Fruit fly (Drosophila melanogaster) whole organism, embryonic: Measurements from ENCODE around the gene hng2.

Experiments used
- Antp ChIP-seq: fragments of 200-800 bp; sonication (Bioruptor generic); optimal IDR thresholded peaks from 3 replicates; lab custom pipeline; 2016; ENCODE audit warnings: missing biosample characterization, missing genetic modification characterization
- BEAF-32 ChIP-seq: fragments of 200-800 bp; sonication (Bioruptor generic); optimal IDR thresholded peaks from 3 replicates; lab custom pipeline; 2017; ENCODE audit warnings: missing biosample characterization, missing genetic modification characterization, mild to moderate bottlenecking, moderate library complexity, missing genetic modification reagents
- CG10209 ChIP-seq: fragments of 200-800 bp; sonication (Bioruptor generic); optimal IDR thresholded peaks from 3 replicates; lab custom pipeline; 2017; ENCODE audit warnings: missing biosample characterization, mild to moderate bottlenecking, missing genetic modification characterization, missing genetic modification reagents
- CG10366 ChIP-seq: fragments of 200-800 bp; sonication (Bioruptor generic); IDR thresholded peaks from 2 replicates; pipeline ENCODE4 v1.3.6; 2022; ENCODE audit warnings: missing biosample characterization, missing genetic modification characterization
- CG11456 ChIP-seq: fragments of 200-800 bp; sonication (Bioruptor generic); IDR thresholded peaks from 3 replicates; pipeline ENCODE4 v1.3.6; 2022; ENCODE audit warnings: missing biosample characterization, missing genetic modification characterization
- CG12219 ChIP-seq: fragments of 200-800 bp; sonication (Bioruptor generic); optimal IDR thresholded peaks from 3 replicates; lab custom pipeline; 2018; ENCODE audit warnings: missing biosample characterization, mild to moderate bottlenecking, missing genetic modification characterization
- CG14014 ChIP-seq: fragments of 200-800 bp; sonication (Bioruptor generic); IDR thresholded peaks from 2 replicates; pipeline ENCODE4 v1.3.6; 2022; ENCODE audit warnings: missing biosample characterization, missing genetic modification characterization
- CG1792 ChIP-seq: fragments of 200-800 bp; sonication (Bioruptor generic); optimal IDR thresholded peaks from 2 replicates; lab custom pipeline; 2016; ENCODE audit warnings: missing biosample characterization, missing genetic modification characterization
- CG2678 ChIP-seq: fragments of 200-800 bp; sonication (Bioruptor generic); optimal IDR thresholded peaks from 3 replicates; lab custom pipeline; 2019; ENCODE audit warnings: missing biosample characterization, mild to moderate bottlenecking, missing genetic modification characterization, moderate library complexity
- CG2889 ChIP-seq: fragments of 200-800 bp; sonication (Bioruptor generic); IDR thresholded peaks from 3 replicates; pipeline ENCODE4 v1.3.6; 2022; ENCODE audit warnings: missing biosample characterization, missing genetic modification characterization
- CG34376 ChIP-seq: fragments of 200-800 bp; sonication (Bioruptor generic); optimal IDR thresholded peaks from 2 replicates; lab custom pipeline; 2018; ENCODE audit warnings: missing biosample characterization, mild to moderate bottlenecking, missing genetic modification characterization
- CG3847 ChIP-seq: fragments of 200-800 bp; sonication (Bioruptor generic); IDR thresholded peaks from 2 replicates; pipeline ENCODE4 v1.3.6; 2022; ENCODE audit warnings: missing biosample characterization, missing genetic modification characterization
- CG4282 ChIP-seq: fragments of 200-800 bp; sonication (Bioruptor generic); optimal IDR thresholded peaks from 2 replicates; lab custom pipeline; 2016; ENCODE audit warnings: missing biosample characterization, missing genetic modification characterization
- CG4707 ChIP-seq: fragments of 200-800 bp; sonication (Bioruptor generic); optimal IDR thresholded peaks from 2 replicates; lab custom pipeline; 2018; ENCODE audit warnings: missing biosample characterization, mild to moderate bottlenecking, missing genetic modification characterization, moderate library complexity
- CG6683 ChIP-seq: fragments of 200-800 bp; sonication (Bioruptor generic); optimal IDR thresholded peaks from 2 replicates; lab custom pipeline; 2017; ENCODE audit warnings: missing biosample characterization, mild to moderate bottlenecking, missing genetic modification characterization, missing genetic modification reagents
- CG7928 ChIP-seq: fragments of 200-800 bp; sonication (Bioruptor generic); optimal IDR thresholded peaks from 2 replicates; lab custom pipeline; 2017; ENCODE audit warnings: missing biosample characterization, mild to moderate bottlenecking, missing genetic modification characterization
- CG8388 ChIP-seq: fragments of 200-800 bp; sonication (Bioruptor generic); optimal IDR thresholded peaks from 2 replicates; lab custom pipeline; 2019; ENCODE audit warnings: missing biosample characterization, mild to moderate bottlenecking, missing genetic modification characterization, moderate library complexity
- Chrac-16 ChIP-seq: fragments of 200-800 bp; sonication (Bioruptor generic); optimal IDR thresholded peaks from 3 replicates; lab custom pipeline; 2016; ENCODE audit warnings: missing biosample characterization, missing genetic modification characterization
- Dek ChIP-seq: fragments of 200-800 bp; sonication (Bioruptor generic); optimal IDR thresholded peaks from 3 replicates; lab custom pipeline; 2019; ENCODE audit warnings: missing biosample characterization, mild to moderate bottlenecking, missing genetic modification characterization, moderate library complexity
- E2f1 ChIP-seq: fragments of 200-800 bp; sonication (Bioruptor generic); IDR thresholded peaks from 2 replicates; pipeline ENCODE4 v1.3.6; 2022; ENCODE audit warnings: missing biosample characterization, missing genetic modification characterization
- Gug ChIP-seq: fragments of 200-800 bp; sonication (Bioruptor generic); IDR thresholded peaks from 4 replicates; pipeline ENCODE4 v1.3.6; 2022; ENCODE audit warnings: missing biosample characterization, missing genetic modification characterization
- HLHmδ ChIP-seq: fragments of 200-800 bp; sonication (Bioruptor generic); optimal IDR thresholded peaks from 2 replicates; lab custom pipeline; 2018; ENCODE audit warnings: missing biosample characterization, mild to moderate bottlenecking, missing genetic modification characterization, moderate library complexity
- Hey ChIP-seq: fragments of 200-800 bp; sonication (Bioruptor generic); optimal IDR thresholded peaks from 3 replicates; lab custom pipeline; 2018; ENCODE audit warnings: missing biosample characterization, mild to moderate bottlenecking, missing genetic modification characterization
- Med ChIP-seq: fragments of 200-800 bp; sonication (Bioruptor generic); peaks from one replicate; lab custom pipeline; 2016; ENCODE audit warnings: missing biosample characterization, missing genetic modification characterization, mild to moderate bottlenecking, inconsistent platforms, moderate library complexity
- Meics ChIP-seq: fragments of 200-800 bp; sonication (Bioruptor generic); optimal IDR thresholded peaks from 2 replicates; lab custom pipeline; 2017; ENCODE audit warnings: missing biosample characterization, mild to moderate bottlenecking, missing genetic modification characterization
- NfI ChIP-seq: fragments of 200-800 bp; sonication (Bioruptor generic); optimal IDR thresholded peaks from 3 replicates; lab custom pipeline; 2018; ENCODE audit warnings: missing biosample characterization, mild to moderate bottlenecking, missing genetic modification characterization, moderate library complexity
- Optix ChIP-seq: fragments of 200-800 bp; sonication (Bioruptor generic); IDR thresholded peaks from 3 replicates; pipeline ENCODE4 v1.3.6; 2022; ENCODE audit warnings: missing biosample characterization, missing genetic modification characterization
- Ravus ChIP-seq: fragments of 200-800 bp; sonication (Bioruptor generic); IDR thresholded peaks from 2 replicates; pipeline ENCODE4 v1.3.6; 2022; ENCODE audit warnings: missing biosample characterization, missing genetic modification characterization
- Scr ChIP-seq: fragments of 200-800 bp; sonication (Bioruptor generic); IDR thresholded peaks from 2 replicates; pipeline ENCODE4 v1.3.6; 2022; ENCODE audit warnings: missing biosample characterization, missing genetic modification characterization; ENCODE audit not compliant: partially characterized antibody
- Six4 ChIP-seq: fragments of 200-800 bp; sonication (Bioruptor generic); optimal IDR thresholded peaks from 2 replicates; lab custom pipeline; 2016; ENCODE audit warnings: missing biosample characterization, missing genetic modification characterization
- bcd ChIP-seq: fragments of 200-800 bp; sonication (Bioruptor generic); optimal IDR thresholded peaks from 2 replicates; lab custom pipeline; 2017; ENCODE audit warnings: missing biosample characterization, mild to moderate bottlenecking, missing genetic modification characterization
- bigmax ChIP-seq: fragments of 200-800 bp; sonication (Bioruptor generic); optimal IDR thresholded peaks from 2 replicates; lab custom pipeline; 2018; ENCODE audit warnings: missing biosample characterization, mild to moderate bottlenecking, missing genetic modification characterization
- crp ChIP-seq, 2 experiments: fragments of 200-800 bp; sonication (Bioruptor generic); optimal IDR thresholded peaks; 2 replicates in 1 of 2; 3 replicates in 1 of 2; lab custom pipeline; 2017; ENCODE audit warnings: missing biosample characterization in 2 of 2, missing genetic modification characterization in 2 of 2, mild to moderate bottlenecking in 1 of 2, moderate library complexity in 1 of 2
- emc ChIP-seq: fragments of 200-800 bp; sonication (Bioruptor generic); optimal IDR thresholded peaks from 2 replicates; lab custom pipeline; 2016; ENCODE audit warnings: missing biosample characterization, missing genetic modification characterization
- esg ChIP-seq: fragments of 200-800 bp; sonication (Bioruptor generic); conservative IDR thresholded peaks from 2 replicates; pipeline ENCODE4 v1.3.6; 2022; ENCODE audit warnings: missing biosample characterization, missing genetic modification characterization
- fu2 ChIP-seq: fragments of 200-800 bp; sonication (Bioruptor generic); optimal IDR thresholded peaks from 2 replicates; lab custom pipeline; 2016; ENCODE audit warnings: missing biosample characterization, missing genetic modification characterization
- gem ChIP-seq: fragments of 200-800 bp; sonication (Bioruptor generic); optimal IDR thresholded peaks from 2 replicates; lab custom pipeline; 2019; ENCODE audit warnings: missing biosample characterization, mild to moderate bottlenecking, missing genetic modification characterization, moderate library complexity
- hkb ChIP-seq, 2 experiments: fragments of 200-800 bp in 1 of 2; fragments of >200 bp in 1 of 2; sonication (Bioruptor generic) in 1 of 2; IDR thresholded peaks in 1 of 2; optimal IDR thresholded peaks in 1 of 2; 2 replicates each; pipeline versions ENCODE4 v1.3.6 to Lab custom; 2017 to 2022; ENCODE audit warnings: missing biosample characterization in 1 of 2, missing genetic modification characterization in 1 of 2
- insv ChIP-seq, 2 experiments: fragments of 200-800 bp; sonication (Bioruptor generic); optimal IDR thresholded peaks; 3 replicates each; lab custom pipeline; 2016 to 2018; ENCODE audit warnings: missing biosample characterization in 2 of 2, missing genetic modification characterization in 2 of 2
- kah ChIP-seq: fragments of 200-800 bp; sonication (Bioruptor generic); optimal IDR thresholded peaks from 2 replicates; lab custom pipeline; 2018; ENCODE audit warnings: missing biosample characterization, mild to moderate bottlenecking, missing genetic modification characterization
- lilli ChIP-seq: fragments of 200-800 bp; sonication (Bioruptor generic); optimal IDR thresholded peaks from 3 replicates; lab custom pipeline; 2016; ENCODE audit warnings: missing biosample characterization, missing genetic modification characterization
- p53 ChIP-seq: fragments of 200-800 bp; sonication (Bioruptor generic); optimal IDR thresholded peaks from 2 replicates; lab custom pipeline; 2016; ENCODE audit warnings: missing biosample characterization, missing genetic modification characterization
- pb ChIP-seq: fragments of 200-800 bp; sonication (Bioruptor generic); optimal IDR thresholded peaks from 3 replicates; lab custom pipeline; 2016; ENCODE audit warnings: missing biosample characterization, missing genetic modification characterization
- phol ChIP-seq: fragments of 200-800 bp; sonication (Bioruptor generic); optimal IDR thresholded peaks from 3 replicates; lab custom pipeline; 2018; ENCODE audit warnings: missing biosample characterization, mild to moderate bottlenecking, missing genetic modification characterization, moderate library complexity
- pnt ChIP-seq: fragments of 200-800 bp; sonication (Bioruptor generic); optimal IDR thresholded peaks from 3 replicates; lab custom pipeline; 2016; ENCODE audit warnings: missing biosample characterization, missing genetic modification characterization
- rib ChIP-seq: fragments of 200-800 bp; sonication (Bioruptor generic); IDR thresholded peaks from 2 replicates; pipeline ENCODE4 v1.3.6; 2022; ENCODE audit warnings: missing biosample characterization, missing genetic modification characterization
- ro ChIP-seq: fragments of 200-800 bp; sonication (Bioruptor generic); IDR thresholded peaks from 2 replicates; pipeline ENCODE4 v1.3.6; 2022; ENCODE audit warnings: missing biosample characterization, missing genetic modification characterization
- tup ChIP-seq: fragments of 200-800 bp; sonication (Bioruptor generic); optimal IDR thresholded peaks from 2 replicates; lab custom pipeline; 2016; ENCODE audit warnings: missing biosample characterization, mild to moderate bottlenecking, missing genetic modification characterization, moderate library complexity
- yki ChIP-seq: fragments of >200 bp; optimal IDR thresholded peaks from 3 replicates; lab custom pipeline; 2018
- zf30C ChIP-seq: fragments of 200-800 bp; sonication (Bioruptor generic); optimal IDR thresholded peaks from 3 replicates; lab custom pipeline; 2018; ENCODE audit warnings: missing biosample characterization, mild to moderate bottlenecking, missing genetic modification characterization

hng2 gene

dm6 chr3R:8811323-8811936, 5.3 kb downstream of the hng2 start (continued):
- peak; percentile 99 for TF ChIP-seq CG10209 (GFP tag; lab: Kevin White, UChicago)
- peak; percentile 99 for TF ChIP-seq gem
- TF ChIP-seq CG7928, result peak; percentile 86
- peak; percentile 94 for TF ChIP-seq CG4707
- TF ChIP-seq zf30C (GFP tag; lab: Kevin White, UChicago), result peak; percentile 3
- TF ChIP-seq CG12219 (GFP tag; lab: Kevin White, UChicago), result peak; percentile 99
- TF ChIP-seq NfI (GFP tag; lab: Kevin White, UChicago), result peak; percentile 99
- peak; percentile 93 for TF ChIP-seq p53 (GFP tag; lab: Kevin White, UChicago)
- TF ChIP-seq CG3847 (GFP tag; lab: Robert Waterston, UW), result peak; percentile 99
- TF ChIP-seq Chrac-16, result peak; percentile 99
- TF ChIP-seq Med, result peak; percentile 100
- TF ChIP-seq pnt (GFP tag; lab: Kevin White, UChicago), result peak; percentile 99
- TF ChIP-seq esg, result peak; percentile 99
- peak; percentile 98 for TF ChIP-seq phol
- peak; percentile 99 for TF ChIP-seq CG2889 (GFP tag; lab: Robert Waterston, UW)
- TF ChIP-seq crp (GFP tag; optimal IDR thresholded peaks at IDR 0.05; lab: Kevin White, UChicago), result peak; percentile 38 to 74
- peak; percentile 90 for TF ChIP-seq bigmax (GFP tag; lab: Kevin White, UChicago)
- peak; percentile 97 for TF ChIP-seq CG4282 (GFP tag; lab: Kevin White, UChicago)
- peak; percentile 98 for TF ChIP-seq CG1792 (GFP tag; lab: Kevin White, UChicago)
- TF ChIP-seq yki (lab: Kevin White, UChicago), result no peak
- TF ChIP-seq CG8388, result peak; percentile 97
- TF ChIP-seq ro (GFP tag; lab: Robert Waterston, UW), result peak; percentile 95
- peak; percentile 89 for TF ChIP-seq HLHmδ (GFP tag; lab: Kevin White, UChicago)
- TF ChIP-seq Scr (GFP tag; lab: Robert Waterston, UW), result no peak
- TF ChIP-seq Gug, result peak; percentile 98
- TF ChIP-seq E2f1 (GFP tag; lab: Robert Waterston, UW), result peak; percentile 98
- peak; percentile 99 for TF ChIP-seq CG34376 (GFP tag; lab: Kevin White, UChicago)
- TF ChIP-seq pb, result peak; percentile 97
- peak; percentile 96 for TF ChIP-seq emc (GFP tag; lab: Kevin White, UChicago)
- peak; percentile 98 for TF ChIP-seq fu2 (GFP tag; lab: Kevin White, UChicago)
- peak; percentile 69 to 77 for TF ChIP-seq insv (GFP tag; optimal IDR thresholded peaks at IDR 0.05; lab: Kevin White, UChicago)
- TF ChIP-seq bcd (GFP tag; lab: Kevin White, UChicago), result peak; percentile 99
- no peak for TF ChIP-seq hkb (optimal IDR thresholded peaks at IDR 0.05; lab: Kevin White, UChicago)
- peak; percentile 99 for TF ChIP-seq hkb (GFP tag; IDR thresholded peaks at IDR 0.05; lab: Robert Waterston, UW)
- TF ChIP-seq BEAF-32 (GFP tag; lab: Kevin White, UChicago), result peak; percentile 32
- peak; percentile 97 for TF ChIP-seq kah (GFP tag; lab: Kevin White, UChicago)
- TF ChIP-seq lilli (GFP tag; lab: Kevin White, UChicago), result peak; percentile 100
- TF ChIP-seq CG10366 (GFP tag; lab: Robert Waterston, UW), result peak; percentile 99
- TF ChIP-seq rib (GFP tag; lab: Robert Waterston, UW), result peak; percentile 99
- peak; percentile 99 for TF ChIP-seq Meics (GFP tag; lab: Kevin White, UChicago)
- TF ChIP-seq Six4, result peak; percentile 98
- peak; percentile 99 for TF ChIP-seq Dek (tag; lab: Kevin White, UChicago)
- TF ChIP-seq CG11456 (GFP tag; lab: Robert Waterston, UW), result peak; percentile 99
- peak; percentile 97 for TF ChIP-seq tup (GFP tag; lab: Kevin White, UChicago)
- TF ChIP-seq CG2678 (tag; lab: Kevin White, UChicago), result peak; percentile 99
- peak; percentile 98 for TF ChIP-seq Antp (GFP tag; lab: Kevin White, UChicago)
- peak; percentile 98 for TF ChIP-seq Ravus (GFP tag; lab: Robert Waterston, UW)
- peak; percentile 94 for TF ChIP-seq Hey (tag; lab: Kevin White, UChicago)
- TF ChIP-seq CG14014 (GFP tag; lab: Robert Waterston, UW), result peak; percentile 99
- TF ChIP-seq Optix (GFP tag; lab: Robert Waterston, UW), result peak; percentile 97
- peak; percentile 95 for TF ChIP-seq CG6683 (GFP tag; lab: Kevin White, UChicago)
